Fruit fly (Drosophila melanogaster) whole organism, embryonic: ENCODE data around the gene CG7550.

Experiments used
- ATbp ChIP-seq: fragments of 200-800 bp; sonication (Bioruptor generic); optimal IDR thresholded peaks from 2 replicates; lab custom pipeline; 2017; ENCODE audit warnings: missing biosample characterization, mild to moderate bottlenecking, missing genetic modification characterization, missing genetic modification reagents
- Atf3 ChIP-seq: fragments of 200-800 bp; sonication (Bioruptor generic); optimal IDR thresholded peaks from 3 replicates; lab custom pipeline; 2016; ENCODE audit warnings: missing biosample characterization, missing genetic modification characterization
- Bgb ChIP-seq: fragments of 200-800 bp; sonication (Bioruptor generic); IDR thresholded peaks from 2 replicates; pipeline ENCODE4 v1.3.6; 2022; ENCODE audit warnings: missing biosample characterization, missing genetic modification characterization; ENCODE audit not compliant: partially characterized antibody
- CG10543 ChIP-seq: fragments of 200-800 bp; sonication (Bioruptor generic); optimal IDR thresholded peaks from 3 replicates; lab custom pipeline; 2017; ENCODE audit warnings: missing biosample characterization, mild to moderate bottlenecking, missing genetic modification characterization, moderate library complexity
- CG10565 ChIP-seq: fragments of 200-800 bp; sonication (Bioruptor generic); optimal IDR thresholded peaks from 3 replicates; lab custom pipeline; 2016; ENCODE audit warnings: missing biosample characterization, mild to moderate bottlenecking, missing genetic modification characterization
- CG10654 ChIP-seq: fragments of 200-800 bp; sonication (Bioruptor generic); optimal IDR thresholded peaks from 2 replicates; lab custom pipeline; 2016; ENCODE audit warnings: missing biosample characterization, missing genetic modification characterization
- CG12155 ChIP-seq: fragments of 200-800 bp; sonication (Bioruptor generic); optimal IDR thresholded peaks from 3 replicates; lab custom pipeline; 2016; ENCODE audit warnings: missing biosample characterization, missing genetic modification characterization
- CG12942 ChIP-seq: fragments of 200-800 bp; sonication (Bioruptor generic); optimal IDR thresholded peaks from 3 replicates; lab custom pipeline; 2016; ENCODE audit warnings: missing biosample characterization, missing genetic modification characterization
- CG14441 ChIP-seq: fragments of 200-800 bp; sonication (Bioruptor generic); IDR thresholded peaks from 2 replicates; pipeline ENCODE4 v1.3.6; 2022; ENCODE audit warnings: missing biosample characterization, missing genetic modification characterization
- CG14710 ChIP-seq: fragments of 200-800 bp; sonication (Bioruptor generic); optimal IDR thresholded peaks from 3 replicates; lab custom pipeline; 2019; ENCODE audit warnings: missing biosample characterization, mild to moderate bottlenecking, missing genetic modification characterization, moderate library complexity
- CG14860 ChIP-seq: fragments of 200-800 bp; sonication (Bioruptor generic); IDR thresholded peaks from 3 replicates; pipeline ENCODE4 v1.3.6; 2022; ENCODE audit warnings: missing biosample characterization, missing genetic modification characterization; ENCODE audit not compliant: partially characterized antibody
- CG15011 ChIP-seq: fragments of 200-800 bp; sonication (Bioruptor generic); optimal IDR thresholded peaks from 3 replicates; lab custom pipeline; 2018; ENCODE audit warnings: missing biosample characterization, mild to moderate bottlenecking, missing genetic modification characterization
- CG1603 ChIP-seq: fragments of 200-800 bp; sonication (Bioruptor generic); optimal IDR thresholded peaks from 2 replicates; lab custom pipeline; 2019; ENCODE audit warnings: missing biosample characterization, mild to moderate bottlenecking, missing genetic modification characterization, moderate library complexity
- CG1647 ChIP-seq: fragments of 200-800 bp; sonication (Bioruptor generic); optimal IDR thresholded peaks from 3 replicates; lab custom pipeline; 2016; ENCODE audit warnings: missing biosample characterization, missing genetic modification characterization
- CG1832 ChIP-seq: fragments of 200-800 bp; sonication (Bioruptor generic); optimal IDR thresholded peaks from 2 replicates; lab custom pipeline; 2017; ENCODE audit warnings: missing biosample characterization, mild to moderate bottlenecking, missing genetic modification characterization, inconsistent platforms
- CG2116 ChIP-seq: fragments of 200-800 bp; sonication (Bioruptor generic); optimal IDR thresholded peaks from 3 replicates; lab custom pipeline; 2018; ENCODE audit warnings: missing biosample characterization, mild to moderate bottlenecking, missing genetic modification characterization
- CG2120 ChIP-seq: fragments of 200-800 bp; sonication (Bioruptor generic); optimal IDR thresholded peaks from 3 replicates; lab custom pipeline; 2016; ENCODE audit warnings: missing biosample characterization, missing genetic modification characterization
- CG30431 ChIP-seq: fragments of 200-800 bp; sonication (Bioruptor generic); optimal IDR thresholded peaks from 2 replicates; lab custom pipeline; 2017; ENCODE audit warnings: missing biosample characterization, missing genetic modification characterization
- CG3407 ChIP-seq: fragments of 200-800 bp; sonication (Bioruptor generic); optimal IDR thresholded peaks from 2 replicates; lab custom pipeline; 2018; ENCODE audit warnings: missing biosample characterization, mild to moderate bottlenecking, missing genetic modification characterization
- CG7987 ChIP-seq: fragments of 200-800 bp; sonication (Bioruptor generic); optimal IDR thresholded peaks from 2 replicates; lab custom pipeline; 2018; ENCODE audit warnings: missing biosample characterization, mild to moderate bottlenecking, missing genetic modification characterization, moderate library complexity
- CG8359 ChIP-seq: fragments of 200-800 bp; sonication (Bioruptor generic); optimal IDR thresholded peaks from 2 replicates; lab custom pipeline; 2017; ENCODE audit warnings: missing biosample characterization, mild to moderate bottlenecking, missing genetic modification characterization, borderline replicate concordance
- Dll ChIP-seq: fragments of 200-800 bp; sonication (Bioruptor generic); IDR thresholded peaks from 4 replicates; pipeline ENCODE4 v1.3.6; 2022; ENCODE audit warnings: missing biosample characterization, missing genetic modification characterization; ENCODE audit not compliant: partially characterized antibody
- ERR ChIP-seq: fragments of 200-800 bp; sonication (Bioruptor generic); optimal IDR thresholded peaks from 2 replicates; lab custom pipeline; 2016; ENCODE audit warnings: missing biosample characterization, missing genetic modification characterization
- HmgD ChIP-seq: fragments of 200-800 bp; sonication (Bioruptor generic); optimal IDR thresholded peaks from 3 replicates; lab custom pipeline; 2016; ENCODE audit warnings: missing biosample characterization, missing genetic modification characterization
- MESR4 ChIP-seq: fragments of 200-800 bp; sonication (Bioruptor generic); optimal IDR thresholded peaks from 2 replicates; lab custom pipeline; 2018; ENCODE audit warnings: missing biosample characterization, mild to moderate bottlenecking, missing genetic modification characterization, moderate library complexity
- Nf-YB ChIP-seq: fragments of 200-800 bp; sonication (Bioruptor generic); optimal IDR thresholded peaks from 3 replicates; lab custom pipeline; 2019; ENCODE audit warnings: missing biosample characterization, mild to moderate bottlenecking, missing genetic modification characterization, moderate library complexity
- Sin3A ChIP-seq: fragments of >200 bp; optimal IDR thresholded peaks from 2 replicates; lab custom pipeline; 2018
- Spps ChIP-seq: fragments of 200-800 bp; sonication (Bioruptor generic); optimal IDR thresholded peaks from 2 replicates; lab custom pipeline; 2018; ENCODE audit warnings: missing biosample characterization, mild to moderate bottlenecking, missing genetic modification characterization
- Sry-δ ChIP-seq: fragments of 200-800 bp; sonication (Bioruptor generic); optimal IDR thresholded peaks from 2 replicates; lab custom pipeline; 2016; ENCODE audit warnings: missing biosample characterization, missing genetic modification characterization
- bbx ChIP-seq: fragments of 200-800 bp; sonication (Bioruptor generic); IDR thresholded peaks from 2 replicates; pipeline ENCODE4 v1.3.6; 2022; ENCODE audit warnings: missing biosample characterization, missing genetic modification characterization; ENCODE audit not compliant: partially characterized antibody
- bsh ChIP-seq, 2 experiments: fragments of 200-800 bp; sonication (Bioruptor generic); optimal IDR thresholded peaks; 2 replicates each; lab custom pipeline; 2017 to 2018; ENCODE audit warnings: mild to moderate bottlenecking in 2 of 2, missing biosample characterization in 2 of 2, missing genetic modification characterization in 2 of 2, moderate library complexity in 1 of 2
- chm ChIP-seq: fragments of 200-800 bp; sonication (Bioruptor generic); IDR thresholded peaks from 2 replicates; pipeline ENCODE4 v1.3.6; 2022; ENCODE audit warnings: missing biosample characterization, missing genetic modification characterization
- crc ChIP-seq: fragments of 200-800 bp; sonication (Bioruptor generic); optimal IDR thresholded peaks from 2 replicates; lab custom pipeline; 2016; ENCODE audit warnings: missing biosample characterization, missing genetic modification characterization
- crp ChIP-seq, 2 experiments: fragments of 200-800 bp; sonication (Bioruptor generic); optimal IDR thresholded peaks; 2 replicates in 1 of 2; 3 replicates in 1 of 2; lab custom pipeline; 2017; ENCODE audit warnings: missing biosample characterization in 2 of 2, missing genetic modification characterization in 2 of 2, mild to moderate bottlenecking in 1 of 2, moderate library complexity in 1 of 2
- dati ChIP-seq: fragments of 200-800 bp; sonication (Bioruptor generic); IDR thresholded peaks from 2 replicates; pipeline ENCODE4 v1.3.6; 2022; ENCODE audit warnings: missing biosample characterization, missing genetic modification characterization
- fru ChIP-seq: fragments of >200 bp; optimal IDR thresholded peaks from 2 replicates; lab custom pipeline; 2017
- gcm ChIP-seq: fragments of 200-800 bp; sonication (Bioruptor generic); optimal IDR thresholded peaks from 2 replicates; lab custom pipeline; 2019; ENCODE audit warnings: missing biosample characterization, mild to moderate bottlenecking, missing genetic modification characterization, moderate library complexity
- her ChIP-seq: fragments of 200-800 bp; sonication (Bioruptor generic); optimal IDR thresholded peaks from 2 replicates; lab custom pipeline; 2016; ENCODE audit warnings: missing biosample characterization, missing genetic modification characterization
- hth ChIP-seq: fragments of >200 bp; optimal IDR thresholded peaks from 2 replicates; lab custom pipeline; 2017; ENCODE audit warnings: inconsistent platforms
- kah ChIP-seq: fragments of 200-800 bp; sonication (Bioruptor generic); optimal IDR thresholded peaks from 2 replicates; lab custom pipeline; 2018; ENCODE audit warnings: missing biosample characterization, mild to moderate bottlenecking, missing genetic modification characterization
- nmo ChIP-seq: fragments of 200-800 bp; sonication (Bioruptor generic); optimal IDR thresholded peaks from 2 replicates; lab custom pipeline; 2018; ENCODE audit warnings: missing biosample characterization, mild to moderate bottlenecking, missing genetic modification characterization, moderate library complexity
- pb ChIP-seq: fragments of 200-800 bp; sonication (Bioruptor generic); optimal IDR thresholded peaks from 3 replicates; lab custom pipeline; 2016; ENCODE audit warnings: missing biosample characterization, missing genetic modification characterization
- pfk ChIP-seq: fragments of 200-800 bp; sonication (Bioruptor generic); optimal IDR thresholded peaks from 2 replicates; lab custom pipeline; 2018; ENCODE audit warnings: missing biosample characterization, mild to moderate bottlenecking, missing genetic modification characterization, moderate library complexity
- rib ChIP-seq: fragments of 200-800 bp; sonication (Bioruptor generic); IDR thresholded peaks from 2 replicates; pipeline ENCODE4 v1.3.6; 2022; ENCODE audit warnings: missing biosample characterization, missing genetic modification characterization
- sens ChIP-seq: fragments of 200-800 bp; sonication (Bioruptor generic); peaks from one replicate; lab custom pipeline; 2016; ENCODE audit warnings: missing biosample characterization, missing genetic modification characterization
- shn ChIP-seq: fragments of 200-800 bp; sonication (Bioruptor generic); optimal IDR thresholded peaks from 3 replicates; lab custom pipeline; 2016; ENCODE audit warnings: missing biosample characterization, missing genetic modification characterization
- sqz ChIP-seq: fragments of 200-800 bp; sonication (Bioruptor generic); optimal IDR thresholded peaks from 3 replicates; lab custom pipeline; 2018; ENCODE audit warnings: missing biosample characterization, mild to moderate bottlenecking, missing genetic modification characterization
- stc ChIP-seq: fragments of 200-800 bp; sonication (Bioruptor generic); IDR thresholded peaks from 2 replicates; pipeline ENCODE4 v1.3.6; 2022; ENCODE audit warnings: missing biosample characterization, missing genetic modification characterization
- sug ChIP-seq: fragments of 200-800 bp; optimal IDR thresholded peaks from 2 replicates; lab custom pipeline; 2019; ENCODE audit warnings: missing biosample characterization, mild to moderate bottlenecking, missing genetic modification characterization, moderate library complexity
- unpg ChIP-seq: fragments of 200-800 bp; sonication (Bioruptor generic); optimal IDR thresholded peaks from 3 replicates; lab custom pipeline; 2018; ENCODE audit warnings: missing biosample characterization, mild to moderate bottlenecking, missing genetic modification characterization, moderate library complexity
- vvl ChIP-seq: fragments of 200-800 bp; sonication (Bioruptor generic); IDR thresholded peaks from 2 replicates; pipeline ENCODE4 v1.3.6; 2022; ENCODE audit warnings: missing biosample characterization, missing genetic modification characterization
- wdn ChIP-seq: fragments of 200-800 bp; sonication (Bioruptor generic); IDR thresholded peaks from 2 replicates; pipeline ENCODE4 v1.3.6; 2022; ENCODE audit warnings: missing biosample characterization, missing genetic modification characterization

The CG7550 gene

DNA sequence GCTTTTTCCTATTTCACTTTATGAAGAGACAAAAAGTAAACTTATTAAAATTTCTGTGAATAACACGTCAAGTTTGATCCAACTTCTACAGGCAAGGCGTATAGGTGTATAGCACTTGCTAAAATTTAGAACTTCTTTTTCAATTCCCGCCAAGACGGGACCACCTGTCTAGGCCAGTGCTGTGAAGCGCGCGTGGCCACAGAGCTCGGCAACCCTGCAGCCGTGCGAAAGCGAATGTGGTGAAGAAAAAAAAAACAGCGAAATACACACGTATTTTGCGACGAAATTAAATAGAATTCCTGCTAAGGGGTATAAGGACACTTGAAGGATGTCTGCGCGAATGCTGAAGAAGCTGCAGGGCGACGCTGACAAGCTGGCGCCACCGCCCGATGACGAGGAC, 14.2 kb downstream of the CG7550 start, which contains the start of gene Nulp1 (continued):
- TF ChIP-seq bbx (GFP tag; lab: Robert Waterston, UW) (peak; percentile 55), chm (GFP tag; lab: Robert Waterston, UW) (no peak), CG3407 (no peak), crp (GFP tag; optimal IDR thresholded peaks at IDR 0.05; lab: Kevin White, UChicago) (peak in 1 of 2 experiments; percentile 75), ATbp (GFP tag; lab: Kevin White, UChicago) (no peak), Sry-δ (peak; percentile 33), crc (GFP tag; lab: Kevin White, UChicago) (no peak), sens (GFP tag; lab: Kevin White, UChicago) (peak; percentile 74), CG30431 (GFP tag; lab: Kevin White, UChicago) (no peak), CG1832 (no peak), HmgD (GFP tag; lab: Kevin White, UChicago) (peak; percentile 57), CG12942 (no peak), vvl (peak; percentile 41), CG1603 (tag; lab: Kevin White, UChicago) (peak; percentile 58), stc (GFP tag; lab: Robert Waterston, UW) (no peak), MESR4 (GFP tag; lab: Kevin White, UChicago) (peak; percentile 60), bsh (GFP tag; optimal IDR thresholded peaks at IDR 0.05; lab: Kevin White, UChicago) (no peak), CG2116 (GFP tag; lab: Kevin White, UChicago) (peak; percentile 55), CG14860 (GFP tag; lab: Robert Waterston, UW) (no peak), sug (tag; lab: Kevin White, UChicago) (peak; percentile 70), gcm (GFP tag; lab: Kevin White, UChicago) (no peak), wdn (GFP tag; lab: Robert Waterston, UW) (0 out of 2 replicates have a peak, but pooled peaks have one; percentile 16), Nf-YB (GFP tag; lab: Kevin White, UChicago) (no peak), hth (lab: Kevin White, UChicago) (no peak), Bgb (peak; percentile 52), dati (GFP tag; lab: Robert Waterston, UW) (no peak), CG15011 (GFP tag; lab: Kevin White, UChicago) (no peak), CG2120 (GFP tag; lab: Kevin White, UChicago) (peak; percentile 68), CG7987 (GFP tag; lab: Kevin White, UChicago) (no peak), ERR (GFP tag; lab: Kevin White, UChicago) (no peak), Atf3 (GFP tag; lab: Kevin White, UChicago) (no peak), CG10543 (no peak), fru (lab: Kevin White, UChicago) (no peak), CG12155 (GFP tag; lab: Kevin White, UChicago) (peak; percentile 14), kah (GFP tag; lab: Kevin White, UChicago) (peak; percentile 97), CG10565 (no peak), CG8359 (GFP tag; lab: Kevin White, UChicago) (no peak), Dll (GFP tag; lab: Robert Waterston, UW) (no peak), shn (GFP tag; lab: Kevin White, UChicago) (peak; percentile 8), Spps (tag; lab: Kevin White, UChicago) (no peak), sqz (GFP tag; lab: Kevin White, UChicago) (peak; percentile 85), pb (GFP tag; lab: Kevin White, UChicago) (no peak), nmo (GFP tag; lab: Kevin White, UChicago) (peak; percentile 2), CG14710 (tag; lab: Kevin White, UChicago) (peak; percentile 75), her (peak; percentile 44), CG1647 (no peak), pfk (no peak), unpg (GFP tag; lab: Kevin White, UChicago) (no peak), Sin3A (lab: Kevin White, UChicago) (peak; percentile 27), CG14441 (GFP tag; lab: Robert Waterston, UW) (no peak), rib (GFP tag; lab: Robert Waterston, UW) (peak; percentile 57; the same call in 1 of the 2 replicates), CG10654 (GFP tag; lab: Kevin White, UChicago) (no peak)
